Worm (Caenorhabditis elegans): ENCODE data around the gene best-5.

Gene best-5

ce11 chrIII:9721991-9722390 lies 31.9 kb upstream of the best-5 start:
- TF ChIP-seq elt-2 (tag; optimal IDR thresholded peaks at IDR 0.05) = peak; percentile 73
- no peak for TF ChIP-seq pha-2 (tag; optimal IDR thresholded peaks at IDR 0.05)

- no peak for TF ChIP-seq pha-2 (tag; optimal IDR thresholded peaks at IDR 0.05)
- no peak for TF ChIP-seq ceh-30 (tag; optimal IDR thresholded peaks at IDR 0.05)
- no peak for TF ChIP-seq ceh-2 (tag; optimal IDR thresholded peaks at IDR 0.05)
- no peak for TF ChIP-seq ceh-48 (tag; optimal IDR thresholded peaks at IDR 0.05)
- no peak for TF ChIP-seq ceh-45 (GFP tag; IDR thresholded peaks at IDR 0.05)
- TF ChIP-seq sox-4 (tag; optimal IDR thresholded peaks at IDR 0.05) = no peak
- no peak for TF ChIP-seq ahr-1 (tag; optimal IDR thresholded peaks at IDR 0.05)
- TF ChIP-seq lim-6 (tag; optimal IDR thresholded peaks at IDR 0.05) = no peak
- no peak for TF ChIP-seq ama-1 (optimal IDR thresholded peaks at IDR 0.05)
- no peak for TF ChIP-seq elt-4 (tag; optimal IDR thresholded peaks at IDR 0.05)
- TF ChIP-seq F13H6.1 (tag; optimal IDR thresholded peaks at IDR 0.05) = no peak
- TF ChIP-seq C38D4.7 (GFP tag; optimal IDR thresholded peaks at IDR 0.05) = no peak
- TF ChIP-seq ceh-14 (tag; optimal IDR thresholded peaks at IDR 0.05) = no peak
- TF ChIP-seq unc-3 (GFP tag; conservative IDR thresholded peaks at IDR 0.05) = no peak
- TF ChIP-seq unc-3 (tag; optimal IDR thresholded peaks at IDR 0.05) = no peak
- no peak for TF ChIP-seq pag-3 (tag; optimal IDR thresholded peaks at IDR 0.05; ENCODE audit: borderline replicate concordance)
- TF ChIP-seq K09A11.1 (tag; optimal IDR thresholded peaks at IDR 0.05; ENCODE audit: insufficient read depth) = no peak
- TF ChIP-seq ceh-19 (GFP tag; optimal IDR thresholded peaks at IDR 0.05) = no peak
Observed at ce11 chrIII:9720191-9720590, 30.1 kb upstream of the best-5 start, which contains the start of gene ncx-7. ncx-7 (minus strand) TSS chrIII:9720291.

- TF ChIP-seq ama-1 (optimal IDR thresholded peaks at IDR 0.05) = peak; percentile 5
- TF ChIP-seq elt-2 (tag; optimal IDR thresholded peaks at IDR 0.05) = peak; percentile 55
- no peak for TF ChIP-seq tbx-7 (tag; optimal IDR thresholded peaks at IDR 0.05)
Observed at ce11 chrIII:9717243-9717642, 27.2 kb upstream of the best-5 start.

ce11 chrIII:9714731-9715130 lies 24.7 kb upstream of the best-5 start:
- no peak for TF ChIP-seq ceh-18 (tag; optimal IDR thresholded peaks at IDR 0.05)
- peak; percentile 52 for TF ChIP-seq elt-2 (tag; optimal IDR thresholded peaks at IDR 0.05)
- no peak for TF ChIP-seq pat-9 (tag; optimal IDR thresholded peaks at IDR 0.05)
- no peak for TF ChIP-seq ceh-14 (tag; optimal IDR thresholded peaks at IDR 0.05)
- no peak for TF ChIP-seq pag-3 (tag; optimal IDR thresholded peaks at IDR 0.05; ENCODE audit: borderline replicate concordance)

- no peak for TF ChIP-seq ceh-9 (tag; optimal IDR thresholded peaks at IDR 0.05)
- TF ChIP-seq sox-4 (tag; optimal IDR thresholded peaks at IDR 0.05) = no peak
- no peak for TF ChIP-seq elt-4 (tag; optimal IDR thresholded peaks at IDR 0.05)
Observed at ce11 chrIII:9713862-9714261, 23.8 kb upstream of the best-5 start, which contains the start of gene ncx-6. ncx-6 (minus strand) TSS chrIII:9713949.

- TF ChIP-seq ceh-19 (GFP tag; optimal IDR thresholded peaks at IDR 0.05) = no peak
- TF ChIP-seq Y22D7AL.16 (tag; optimal IDR thresholded peaks at IDR 0.05) = no peak
- no peak for TF ChIP-seq rnt-1 (tag; optimal IDR thresholded peaks at IDR 0.05)
- no peak for TF ChIP-seq ceh-48 (tag; optimal IDR thresholded peaks at IDR 0.05)
- TF ChIP-seq pha-2 (tag; optimal IDR thresholded peaks at IDR 0.05) = no peak
- no peak for TF ChIP-seq K02D7.2 (tag; optimal IDR thresholded peaks at IDR 0.05)
- no peak for TF ChIP-seq hlh-6 (tag; optimal IDR thresholded peaks at IDR 0.05)
- no peak for TF ChIP-seq lin-11 (tag; optimal IDR thresholded peaks at IDR 0.05)
- TF ChIP-seq ceh-30 (tag; optimal IDR thresholded peaks at IDR 0.05) = no peak
- no peak for TF ChIP-seq hlh-8 (tag; optimal IDR thresholded peaks at IDR 0.05)
- TF ChIP-seq hlh-30 (tag; optimal IDR thresholded peaks at IDR 0.05; ENCODE audit: insufficient read depth) = no peak
- no peak for TF ChIP-seq unc-42 (tag; optimal IDR thresholded peaks at IDR 0.05)
- TF ChIP-seq ttx-3 (tag; optimal IDR thresholded peaks at IDR 0.05) = no peak
- no peak for TF ChIP-seq nhr-11 (tag; optimal IDR thresholded peaks at IDR 0.05)
- no peak for TF ChIP-seq F13H6.1 (tag; optimal IDR thresholded peaks at IDR 0.05)
- TF ChIP-seq pax-1 (tag; optimal IDR thresholded peaks at IDR 0.05) = no peak
- no peak for TF ChIP-seq unc-3 (GFP tag; conservative IDR thresholded peaks at IDR 0.05)
- TF ChIP-seq unc-3 (tag; optimal IDR thresholded peaks at IDR 0.05) = no peak
- no peak for TF ChIP-seq lim-6 (tag; optimal IDR thresholded peaks at IDR 0.05)
- TF ChIP-seq ref-2 (tag; optimal IDR thresholded peaks at IDR 0.05) = no peak
Observed at ce11 chrIII:9713182-9713581, 23.1 kb upstream of the best-5 start.

Data from whole organism, late embryonic.